Fruit fly (Drosophila melanogaster): ENCODE results near the gene CG6836.
A peak's percentile ranks its signal among the peaks of the same experiment; 100 is the strongest.

CG6836 gene

DNA sequence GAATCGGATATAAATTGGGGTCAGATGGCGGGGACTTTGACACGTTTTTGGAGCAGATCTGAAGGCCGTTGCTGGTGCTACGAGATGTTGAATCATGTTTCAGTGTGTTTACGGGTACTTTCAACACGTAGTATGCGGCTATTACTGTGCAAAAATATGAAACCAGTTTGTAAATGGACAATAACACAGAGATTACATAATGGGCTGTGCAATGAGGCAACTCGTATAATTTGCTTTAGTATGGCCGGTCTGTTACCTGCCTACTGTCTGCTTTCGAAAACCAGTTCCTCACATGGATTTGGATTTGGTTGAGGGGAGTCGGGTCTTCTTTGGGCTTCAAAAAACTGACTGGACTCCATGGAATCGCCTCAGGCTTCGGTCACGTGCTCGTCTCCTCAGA, 2.0 kb downstream of the CG6836 start:
- TF ChIP-seq repo (GFP tag; optimal IDR thresholded peaks at IDR 0.05) (no peak), cwo (GFP tag; optimal IDR thresholded peaks at IDR 0.05) (peak; percentile 84), CG17385 (GFP tag; optimal IDR thresholded peaks at IDR 0.05) (no peak), Opbp (GFP tag; IDR thresholded peaks at IDR 0.05; ENCODE audit: partially characterized antibody) (no peak), Trl (optimal IDR thresholded peaks at IDR 0.05) (no peak), Trl (GFP tag; optimal IDR thresholded peaks at IDR 0.05) (no peak), slbo (GFP tag; IDR thresholded peaks at IDR 0.05) (no peak; the same call in 1 of the 2 replicates), chinmo (GFP tag; IDR thresholded peaks at IDR 0.05; ENCODE audit: partially characterized antibody) (0 out of 4 replicates have a peak, but pooled peaks have one; percentile 50), Hr78 (GFP tag; optimal IDR thresholded peaks at IDR 0.05) (peak in 1 of 2 experiments; percentile 25), Pdp1 (GFP tag; optimal IDR thresholded peaks at IDR 0.05) (peak in 1 of 2 experiments; percentile 87), vvl (GFP tag; IDR thresholded peaks at IDR 0.05) (0 out of 2 replicates have a peak, but pooled peaks have one; percentile 42), Bgb (GFP tag; IDR thresholded peaks at IDR 0.05; ENCODE audit: partially characterized antibody) (no peak)

DNA sequence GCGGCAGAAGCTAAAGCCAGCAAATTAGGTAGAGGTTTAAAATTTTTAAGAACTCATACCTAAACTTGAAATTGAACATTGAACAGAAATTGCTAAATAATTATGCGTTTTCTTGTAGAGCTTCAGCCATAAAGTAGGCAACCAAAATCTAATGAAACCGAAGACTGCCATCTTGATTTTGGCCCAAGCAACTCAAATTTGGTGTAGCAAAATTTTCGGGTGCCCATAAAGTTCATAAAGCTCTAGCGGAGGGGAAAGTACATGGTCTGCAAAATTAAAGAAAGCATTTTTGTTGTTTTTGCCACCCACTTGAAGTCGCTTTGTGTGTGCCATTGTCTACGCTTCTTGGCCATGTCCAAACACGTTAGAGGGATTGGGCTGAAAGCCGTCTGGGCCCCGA, 6.6 kb downstream of the CG6836 start:
- TF ChIP-seq H2.0 (GFP tag; IDR thresholded peaks at IDR 0.05): no peak
- TF ChIP-seq CG13287 (GFP tag; IDR thresholded peaks at IDR 0.05; ENCODE audit: partially characterized antibody): 0 out of 2 replicates have a peak, but pooled peaks have one; percentile 18
- no peak for TF ChIP-seq psq (GFP tag; optimal IDR thresholded peaks at IDR 0.05)
- TF ChIP-seq CTCF (GFP tag; optimal IDR thresholded peaks at IDR 0.05): peak; percentile 4
- TF ChIP-seq CG15601 (tag; optimal IDR thresholded peaks at IDR 0.05): peak; percentile 18

DNA sequence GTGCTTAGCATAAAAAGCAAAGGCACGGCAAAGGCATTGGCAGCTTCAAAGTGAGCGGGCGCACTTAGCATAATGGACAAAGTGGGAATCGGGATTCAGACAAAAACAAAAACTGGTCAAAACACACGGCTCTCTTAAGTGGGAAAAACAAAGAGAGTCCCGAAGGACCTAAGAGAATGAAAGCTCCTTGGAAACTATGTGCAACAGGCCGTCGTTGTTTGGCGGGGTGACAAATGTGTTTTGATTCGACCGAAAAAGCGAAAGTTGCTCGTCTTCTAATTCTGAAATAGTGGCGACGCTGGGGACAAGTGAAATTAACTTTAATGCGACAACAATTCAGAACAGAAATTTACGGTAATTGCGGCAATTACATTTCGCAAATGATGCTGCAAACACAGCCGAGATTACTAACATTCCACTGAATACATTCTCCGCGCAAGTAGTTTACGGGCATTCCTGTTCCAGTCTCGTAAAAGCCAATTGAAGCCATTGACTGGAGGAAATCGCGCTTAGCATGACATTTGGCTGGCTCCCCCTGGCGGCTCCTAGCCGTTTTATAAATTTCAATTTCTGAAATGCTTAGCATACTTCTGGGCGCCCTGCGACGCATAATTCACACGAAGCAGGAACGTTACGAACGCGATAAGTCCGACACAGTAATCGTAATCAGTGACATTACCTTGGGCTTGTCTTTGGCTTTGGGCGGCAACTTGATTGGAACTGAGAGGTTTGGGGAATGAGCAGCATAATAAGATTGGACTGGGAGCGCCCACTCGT, 18.0 kb downstream of the CG6836 start:
- TF ChIP-seq CG15696 (tag; optimal IDR thresholded peaks at IDR 0.05) (no peak), zfh1 (GFP tag; IDR thresholded peaks at IDR 0.05) (0 out of 3 replicates have a peak, but pooled peaks have one; percentile 21), twi (tag; optimal IDR thresholded peaks at IDR 0.05) (no peak), CG32772 (GFP tag; IDR thresholded peaks at IDR 0.05) (no peak), pros (GFP tag; optimal IDR thresholded peaks at IDR 0.05) (no peak), CG9437 (GFP tag; optimal IDR thresholded peaks at IDR 0.05) (peak; percentile 34), CG16863 (GFP tag; optimal IDR thresholded peaks at IDR 0.05) (no peak), ssp (GFP tag; IDR thresholded peaks at IDR 0.05) (no peak), Deaf1 (tag; optimal IDR thresholded peaks at IDR 0.05) (peak; percentile 36), CG2712 (tag; optimal IDR thresholded peaks at IDR 0.05) (no peak), pan (optimal IDR thresholded peaks at IDR 0.05) (no peak), pan (GFP tag; optimal IDR thresholded peaks at IDR 0.05 in 1 of 2, IDR thresholded peaks at IDR 0.05 in 1 of 2) (peak in 1 of 2 experiments; percentile 11), mam (GFP tag; optimal IDR thresholded peaks at IDR 0.05) (no peak), CG3163 (GFP tag; optimal IDR thresholded peaks at IDR 0.05) (peak; percentile 39), CG11723 (GFP tag; optimal IDR thresholded peaks at IDR 0.05) (no peak), CG17568 (GFP tag; optimal IDR thresholded peaks at IDR 0.05) (no peak), Ptx1 (GFP tag; IDR thresholded peaks at IDR 0.05) (no peak), CG2129 (GFP tag; IDR thresholded peaks at IDR 0.05; ENCODE audit: partially characterized antibody) (no peak), fu2 (GFP tag; optimal IDR thresholded peaks at IDR 0.05) (no peak), PHDP (tag; optimal IDR thresholded peaks at IDR 0.05) (no peak), Med (GFP tag) (peak; percentile 75), CG6654 (GFP tag; optimal IDR thresholded peaks at IDR 0.05) (no peak), CG8765 (GFP tag; IDR thresholded peaks at IDR 0.05) (no peak), CG34422 (GFP tag; IDR thresholded peaks at IDR 0.05) (no peak), D19B (GFP tag; optimal IDR thresholded peaks at IDR 0.05) (no peak), CG2875 (GFP tag; optimal IDR thresholded peaks at IDR 0.05) (no peak), sqz (GFP tag; optimal IDR thresholded peaks at IDR 0.05) (no peak), HmgD (GFP tag; optimal IDR thresholded peaks at IDR 0.05) (no peak), gro (GFP tag; optimal IDR thresholded peaks at IDR 0.05) (no peak), Hr78 (GFP tag; optimal IDR thresholded peaks at IDR 0.05) (no peak), slbo (GFP tag; IDR thresholded peaks at IDR 0.05) (no peak), Optix (GFP tag; IDR thresholded peaks at IDR 0.05) (0 out of 3 replicates have a peak, but pooled peaks have one; percentile 51)
